Fruit fly (Drosophila melanogaster): Measurements from ENCODE around the gene CG31668.

The CG31668 gene

dm6 chr2L:2201107-2201561 lies 4.8 kb downstream of the CG31668 start (continued):
- TF ChIP-seq CG6276 (GFP tag; optimal IDR thresholded peaks at IDR 0.05): peak; percentile 97
- peak; percentile 79 for TF ChIP-seq CG11762 (GFP tag; optimal IDR thresholded peaks at IDR 0.05; ENCODE audit: insufficient read depth)
- peak; percentile 94 for TF ChIP-seq CG10631 (GFP tag; optimal IDR thresholded peaks at IDR 0.05)
- TF ChIP-seq Hr39 (GFP tag; optimal IDR thresholded peaks at IDR 0.05): peak; percentile 81
- TF ChIP-seq Met (GFP tag; optimal IDR thresholded peaks at IDR 0.05): peak; percentile 83
- peak; percentile 75 to 99 for TF ChIP-seq salr (GFP tag; optimal IDR thresholded peaks at IDR 0.05)
- TF ChIP-seq vri (GFP tag; optimal IDR thresholded peaks at IDR 0.05): peak; percentile 63
- peak; percentile 89 for TF ChIP-seq pdm3 (GFP tag; optimal IDR thresholded peaks at IDR 0.05)
- peak; percentile 93 for TF ChIP-seq CG15336 (GFP tag; IDR thresholded peaks at IDR 0.05)
- TF ChIP-seq CG34406 (GFP tag; optimal IDR thresholded peaks at IDR 0.05): peak; percentile 83
- peak; percentile 72 for TF ChIP-seq CG7368 (GFP tag; optimal IDR thresholded peaks at IDR 0.05)
- peak; percentile 80 for TF ChIP-seq Smox (GFP tag; optimal IDR thresholded peaks at IDR 0.05)
- peak; percentile 91 for TF ChIP-seq CG16779 (tag; optimal IDR thresholded peaks at IDR 0.05)
- TF ChIP-seq CG8119 (GFP tag; IDR thresholded peaks at IDR 0.05): peak; percentile 93
- TF ChIP-seq CG6854 (GFP tag; optimal IDR thresholded peaks at IDR 0.05): no peak
- TF ChIP-seq cyc (GFP tag; optimal IDR thresholded peaks at IDR 0.05): peak; percentile 80
- peak; percentile 79 for TF ChIP-seq CG8632 (GFP tag; optimal IDR thresholded peaks at IDR 0.05)
- TF ChIP-seq dac (GFP tag; optimal IDR thresholded peaks at IDR 0.05): peak; percentile 89
- peak; percentile 87 for TF ChIP-seq topi (GFP tag; optimal IDR thresholded peaks at IDR 0.05)
- TF ChIP-seq fkh (GFP tag; optimal IDR thresholded peaks at IDR 0.05): peak; percentile 90
- peak; percentile 90 for TF ChIP-seq fd59A (GFP tag; optimal IDR thresholded peaks at IDR 0.05)
- TF ChIP-seq CG6792 (GFP tag; optimal IDR thresholded peaks at IDR 0.05): peak; percentile 82
- TF ChIP-seq esn (GFP tag; optimal IDR thresholded peaks at IDR 0.05): peak; percentile 86

- no peak for TF ChIP-seq CG6792 (GFP tag; optimal IDR thresholded peaks at IDR 0.05)
- no peak for TF ChIP-seq cyc (GFP tag; optimal IDR thresholded peaks at IDR 0.05)
- TF ChIP-seq Gug (GFP tag; IDR thresholded peaks at IDR 0.05): no peak
- TF ChIP-seq pdm3 (GFP tag; optimal IDR thresholded peaks at IDR 0.05): no peak
- no peak for TF ChIP-seq esn (GFP tag; optimal IDR thresholded peaks at IDR 0.05)
- no peak for TF ChIP-seq Hr39 (GFP tag; optimal IDR thresholded peaks at IDR 0.05)
- TF ChIP-seq CG3032 (tag; optimal IDR thresholded peaks at IDR 0.05): no peak
- TF ChIP-seq Lpt (GFP tag; optimal IDR thresholded peaks at IDR 0.05): peak; percentile 86
- no peak for TF ChIP-seq CG9139 (GFP tag; optimal IDR thresholded peaks at IDR 0.05)
- TF ChIP-seq Eip75B (GFP tag; optimal IDR thresholded peaks at IDR 0.05): peak; percentile 51
- TF ChIP-seq Hr38 (GFP tag; optimal IDR thresholded peaks at IDR 0.05): no peak
- TF ChIP-seq ss (GFP tag; optimal IDR thresholded peaks at IDR 0.05): peak in 1 of 2 experiments; percentile 31
- TF ChIP-seq Blimp-1 (GFP tag; optimal IDR thresholded peaks at IDR 0.05): no peak
- TF ChIP-seq Hr4 (GFP tag; optimal IDR thresholded peaks at IDR 0.05): no peak
- peak; percentile 9 for TF ChIP-seq Sox102F (GFP tag; optimal IDR thresholded peaks at IDR 0.05)
- TF ChIP-seq CG4318 (GFP tag; optimal IDR thresholded peaks at IDR 0.05): no peak
- TF ChIP-seq CG31627 (GFP tag; optimal IDR thresholded peaks at IDR 0.05): no peak
- peak; percentile 93 for TF ChIP-seq svp (GFP tag)
- no peak for TF ChIP-seq Eip93F (GFP tag; optimal IDR thresholded peaks at IDR 0.05)
- TF ChIP-seq dsx (GFP tag; optimal IDR thresholded peaks at IDR 0.05; ENCODE audit: poor library complexity, severe bottlenecking): peak; percentile 22
- TF ChIP-seq dac (GFP tag; optimal IDR thresholded peaks at IDR 0.05): no peak
- TF ChIP-seq fd59A (GFP tag; optimal IDR thresholded peaks at IDR 0.05): no peak
- no peak for TF ChIP-seq CG32006 (GFP tag; optimal IDR thresholded peaks at IDR 0.05)
- peak; percentile 99 for TF ChIP-seq vri (GFP tag; optimal IDR thresholded peaks at IDR 0.05)
- TF ChIP-seq CG8632 (GFP tag; optimal IDR thresholded peaks at IDR 0.05): no peak
- peak; percentile 29 for TF ChIP-seq CG6854 (GFP tag; optimal IDR thresholded peaks at IDR 0.05)
- no peak for TF ChIP-seq acj6 (GFP tag; optimal IDR thresholded peaks at IDR 0.05)
- no peak for TF ChIP-seq Sox14 (GFP tag; optimal IDR thresholded peaks at IDR 0.05)
- no peak for TF ChIP-seq CG11902 (GFP tag; optimal IDR thresholded peaks at IDR 0.05)
- no peak for TF ChIP-seq lz (GFP tag; optimal IDR thresholded peaks at IDR 0.05)
- TF ChIP-seq fkh (GFP tag; optimal IDR thresholded peaks at IDR 0.05): peak; percentile 22
- TF ChIP-seq CG6163 (GFP tag; IDR thresholded peaks at IDR 0.05): no peak
- no peak for TF ChIP-seq CG6808 (GFP tag; optimal IDR thresholded peaks at IDR 0.05)
- no peak for TF ChIP-seq CG15336 (GFP tag; IDR thresholded peaks at IDR 0.05)
- peak; percentile 5 for TF ChIP-seq Ets96B (tag; optimal IDR thresholded peaks at IDR 0.05)
Observed at dm6 chr2L:2200136-2201036, 5.6 kb downstream of the CG31668 start.
